Fruit fly (Drosophila melanogaster): ENCODE measurements around the gene CG42266.

The CG42266 gene

dm6 chr2L:16310648-16311047 lies 29.5 kb downstream of the CG42266 start, which contains the start of the genes cni and fzy (continued):
- TF ChIP-seq fd64A (GFP tag; optimal IDR thresholded peaks at IDR 0.05) (no peak), lola (GFP tag; optimal IDR thresholded peaks at IDR 0.05) (no peak), CG10274 (GFP tag; optimal IDR thresholded peaks at IDR 0.05) (no peak), CG43689 (GFP tag; IDR thresholded peaks at IDR 0.05) (no peak), CG9817 (tag; optimal IDR thresholded peaks at IDR 0.05) (no peak), sim (GFP tag; IDR thresholded peaks at IDR 0.05) (no peak), CG11723 (GFP tag; optimal IDR thresholded peaks at IDR 0.05) (no peak), CG14441 (GFP tag; IDR thresholded peaks at IDR 0.05) (no peak), CG11695 (GFP tag; IDR thresholded peaks at IDR 0.05) (no peak), p53 (GFP tag; optimal IDR thresholded peaks at IDR 0.05) (no peak), CG11696 (GFP tag; IDR thresholded peaks at IDR 0.05) (no peak), GATAe (GFP tag; conservative IDR thresholded peaks at IDR 0.05) (no peak), Bgb (GFP tag; IDR thresholded peaks at IDR 0.05; ENCODE audit: partially characterized antibody) (0 out of 2 replicates have a peak, but pooled peaks have one; percentile 16), usp (GFP tag; optimal IDR thresholded peaks at IDR 0.05) (no peak), gcm2 (GFP tag; optimal IDR thresholded peaks at IDR 0.05) (no peak), ERR (GFP tag; optimal IDR thresholded peaks at IDR 0.05) (no peak), en (GFP tag; optimal IDR thresholded peaks at IDR 0.05) (no peak), gt (GFP tag; IDR thresholded peaks at IDR 0.05) (no peak), run (tag; optimal IDR thresholded peaks at IDR 0.05) (no peak), mam (GFP tag; optimal IDR thresholded peaks at IDR 0.05) (no peak), ewg (GFP tag; optimal IDR thresholded peaks at IDR 0.05) (peak; percentile 7), CG8281 (tag; optimal IDR thresholded peaks at IDR 0.05) (no peak), CG33557 (GFP tag; optimal IDR thresholded peaks at IDR 0.05) (peak; percentile 23), CG3995 (GFP tag; optimal IDR thresholded peaks at IDR 0.05) (no peak), gsb-n (tag; optimal IDR thresholded peaks at IDR 0.05) (peak; percentile 40), CG1603 (tag; optimal IDR thresholded peaks at IDR 0.05) (peak; percentile 77), CG6689 (GFP tag; IDR thresholded peaks at IDR 0.05) (no peak), CG34224 (GFP tag; IDR thresholded peaks at IDR 0.05; ENCODE audit: partially characterized antibody) (no peak), CG1233 (GFP tag; optimal IDR thresholded peaks at IDR 0.05) (no peak), CG8924 (tag; optimal IDR thresholded peaks at IDR 0.05) (peak; percentile 35), B-H1 (GFP tag; IDR thresholded peaks at IDR 0.05) (no peak), CG9727 (GFP tag; optimal IDR thresholded peaks at IDR 0.05) (peak; percentile 44), dmrt99B (tag; optimal IDR thresholded peaks at IDR 0.05) (no peak), CG1792 (GFP tag; optimal IDR thresholded peaks at IDR 0.05) (no peak), caup (GFP tag; optimal IDR thresholded peaks at IDR 0.05; ENCODE audit: severe bottlenecking) (no peak), knrl (GFP tag; IDR thresholded peaks at IDR 0.05; ENCODE audit: partially characterized antibody) (0 out of 3 replicates have a peak, but pooled peaks have one; percentile 37), tap (tag; optimal IDR thresholded peaks at IDR 0.05) (no peak), Atf-2 (GFP tag; optimal IDR thresholded peaks at IDR 0.05) (no peak), CG12155 (GFP tag; optimal IDR thresholded peaks at IDR 0.05) (peak; percentile 37), CG15269 (tag; optimal IDR thresholded peaks at IDR 0.05) (no peak), CG10147 (GFP tag; optimal IDR thresholded peaks at IDR 0.05) (peak; percentile 18), hb (GFP tag; IDR thresholded peaks at IDR 0.05; ENCODE audit: partially characterized antibody) (no peak), CG12391 (tag; optimal IDR thresholded peaks at IDR 0.05) (peak; percentile 74), klu (GFP tag; IDR thresholded peaks at IDR 0.05) (no peak), lov (optimal IDR thresholded peaks at IDR 0.05) (no peak), lov (GFP tag; IDR thresholded peaks at IDR 0.05) (no peak), CG15696 (tag; optimal IDR thresholded peaks at IDR 0.05) (no peak), CG10654 (GFP tag; optimal IDR thresholded peaks at IDR 0.05) (peak; percentile 6), fu2 (GFP tag; optimal IDR thresholded peaks at IDR 0.05) (peak; percentile 9), abd-A (tag; optimal IDR thresholded peaks at IDR 0.05) (no peak), Ada2b (GFP tag; IDR thresholded peaks at IDR 0.05) (0 out of 2 replicates have a peak, but pooled peaks have one; percentile 16)

Data from whole organism, embryonic.